Fruit fly (Drosophila melanogaster) whole organism, pupa: ENCODE data around the gene UbcE2H.

Experiments used
- CG10348 ChIP-seq: fragments of 200-800 bp; sonication (Bioruptor generic); IDR thresholded peaks from 2 replicates; pipeline ENCODE4 v1.3.6; 2022; ENCODE audit warnings: missing biosample characterization, missing genetic modification characterization
- CG12605 ChIP-seq: fragments of 200-800 bp; sonication (Bioruptor generic); IDR thresholded peaks from 2 replicates; pipeline ENCODE4 v1.3.6; 2022; ENCODE audit warnings: missing biosample characterization, missing genetic modification characterization
- CG13204 ChIP-seq: fragments of 200-800 bp; sonication (Bioruptor generic); optimal IDR thresholded peaks from 2 replicates; lab custom pipeline; 2018; ENCODE audit warnings: missing biosample characterization, mild to moderate bottlenecking, missing genetic modification characterization, moderate library complexity
- CG14655 ChIP-seq: fragments of 200-800 bp; sonication (Bioruptor generic); optimal IDR thresholded peaks from 3 replicates; lab custom pipeline; 2017; ENCODE audit warnings: mild to moderate bottlenecking, missing biosample characterization, missing genetic modification reagents, missing genetic modification characterization
- CG15710 ChIP-seq: fragments of 200-800 bp; sonication (Bioruptor generic); optimal IDR thresholded peaks from 2 replicates; lab custom pipeline; 2018; ENCODE audit warnings: missing biosample characterization, mild to moderate bottlenecking, missing genetic modification characterization, moderate library complexity
- CG17806 ChIP-seq: fragments of 200-800 bp; sonication (Bioruptor generic); optimal IDR thresholded peaks from 2 replicates; lab custom pipeline; 2018; ENCODE audit warnings: missing biosample characterization, mild to moderate bottlenecking, missing genetic modification characterization, moderate library complexity
- CG32121 ChIP-seq: fragments of 200-800 bp; sonication (Bioruptor generic); IDR thresholded peaks from 2 replicates; pipeline ENCODE4 v1.3.6; 2022; ENCODE audit warnings: missing biosample characterization, missing genetic modification characterization
- CG34367 ChIP-seq: fragments of 200-800 bp; sonication (Bioruptor generic); optimal IDR thresholded peaks from 2 replicates; lab custom pipeline; 2018; ENCODE audit warnings: missing biosample characterization, mild to moderate bottlenecking, missing genetic modification characterization
- CG4496 ChIP-seq: fragments of 200-800 bp; sonication (Bioruptor generic); IDR thresholded peaks from 3 replicates; pipeline ENCODE4 v1.3.6; 2022; ENCODE audit warnings: missing biosample characterization, missing genetic modification characterization
- CG8159 ChIP-seq: fragments of 200-800 bp; sonication (Bioruptor generic); optimal IDR thresholded peaks from 3 replicates; lab custom pipeline; 2018; ENCODE audit warnings: missing biosample characterization, mild to moderate bottlenecking, missing genetic modification characterization, moderate library complexity
- CG8301 ChIP-seq: fragments of 200-800 bp; sonication (Bioruptor generic); optimal IDR thresholded peaks from 2 replicates; lab custom pipeline; 2018; ENCODE audit warnings: missing biosample characterization, mild to moderate bottlenecking, missing genetic modification characterization
- CG9948 ChIP-seq: fragments of 200-800 bp; sonication (Bioruptor generic); optimal IDR thresholded peaks from 2 replicates; lab custom pipeline; 2018; ENCODE audit warnings: missing biosample characterization, mild to moderate bottlenecking, missing genetic modification characterization, moderate library complexity
- D1 ChIP-seq: fragments of 200-800 bp; sonication (Bioruptor generic); optimal IDR thresholded peaks from 2 replicates; lab custom pipeline; 2018; ENCODE audit warnings: missing biosample characterization, mild to moderate bottlenecking, missing genetic modification characterization, moderate library complexity
- Ets98B ChIP-seq: fragments of 200-800 bp; sonication (Bioruptor generic); IDR thresholded peaks from 2 replicates; pipeline ENCODE4 v1.3.6; 2022; ENCODE audit warnings: missing biosample characterization, missing genetic modification characterization
- Pif1A ChIP-seq: fragments of 200-800 bp; sonication (Bioruptor generic); optimal IDR thresholded peaks from 3 replicates; lab custom pipeline; 2016; ENCODE audit warnings: missing biosample characterization, missing genetic modification characterization
- Pif1B ChIP-seq: fragments of 200-800 bp; sonication (Bioruptor generic); optimal IDR thresholded peaks from 3 replicates; lab custom pipeline; 2016; ENCODE audit warnings: missing biosample characterization, missing genetic modification characterization
- Snoo ChIP-seq: fragments of 200-800 bp; sonication (Bioruptor generic); optimal IDR thresholded peaks from 3 replicates; lab custom pipeline; 2017; ENCODE audit warnings: missing biosample characterization, mild to moderate bottlenecking, missing genetic modification characterization, inconsistent platforms
- fd96Ca ChIP-seq: fragments of 200-800 bp; sonication (Bioruptor generic); IDR thresholded peaks from 3 replicates; pipeline ENCODE4 v1.3.6; 2022; ENCODE audit warnings: missing biosample characterization, missing genetic modification characterization
- gl ChIP-seq: fragments of 200-800 bp; sonication (Bioruptor generic); optimal IDR thresholded peaks from 2 replicates; lab custom pipeline; 2018; ENCODE audit warnings: missing biosample characterization, mild to moderate bottlenecking, missing genetic modification characterization
- rn ChIP-seq: fragments of 200-800 bp; sonication (Bioruptor generic); IDR thresholded peaks from 2 replicates; pipeline ENCODE4 v1.3.6; 2022; ENCODE audit warnings: missing biosample characterization, missing genetic modification characterization

UbcE2H gene

DNA sequence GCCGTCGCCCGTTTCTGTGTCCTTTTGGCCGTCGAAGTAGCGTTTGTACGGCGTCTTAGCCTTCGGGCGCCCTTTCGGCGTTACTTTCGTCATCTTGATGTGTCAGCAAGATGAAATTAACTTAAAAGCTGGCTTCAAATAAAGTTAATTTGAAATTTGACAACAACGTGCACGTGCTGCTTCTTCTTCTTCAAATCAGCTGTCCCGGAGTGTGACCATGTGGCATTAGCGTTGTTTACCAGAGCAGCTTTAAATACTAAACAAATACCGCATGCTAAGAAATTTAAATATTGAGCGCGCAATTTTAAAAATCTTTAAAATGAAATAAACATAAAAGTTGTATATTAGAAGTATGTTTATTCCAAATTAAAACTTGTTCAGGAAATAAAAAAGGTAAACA, 27.1 kb upstream of the UbcE2H start, which contains the start of gene CG2260:
Gene CG2260 (minus strand): TSS at position 209 of the 400 bp plus-strand sequence.
- TF ChIP-seq CG32121 (GFP tag; lab: Robert Waterston, UW): no peak
- TF ChIP-seq gl: no peak
- TF ChIP-seq Pif1A (GFP tag; lab: Kevin White, UChicago): no peak
- no peak for TF ChIP-seq CG15710 (tag; lab: Kevin White, UChicago)
- no peak for TF ChIP-seq CG34367
- TF ChIP-seq CG8301 (tag; lab: Kevin White, UChicago): no peak
- no peak for TF ChIP-seq CG4496 (GFP tag; lab: Robert Waterston, UW)

DNA sequence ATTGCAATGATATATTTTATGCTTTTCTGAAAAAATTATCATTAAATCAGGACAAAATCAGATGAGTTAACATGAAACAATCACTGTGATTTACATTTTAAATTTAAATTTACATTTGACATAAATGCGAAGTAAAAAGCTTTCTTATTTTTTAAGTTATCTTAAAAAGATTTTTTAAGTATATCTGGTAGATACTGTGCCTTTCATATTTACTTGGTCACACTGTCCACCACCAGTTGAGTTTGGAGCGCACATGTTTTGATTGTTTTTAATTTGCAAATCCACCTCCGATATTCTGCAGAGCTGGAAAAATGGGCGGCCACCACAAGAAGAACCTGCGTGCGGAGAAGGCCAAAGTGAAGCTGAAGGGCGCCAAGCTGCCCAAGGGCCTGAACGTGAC, 22.9 kb upstream of the UbcE2H start, which contains the start of gene CG1575:
Gene CG1575 (plus strand): TSS at position 200 of the 400 bp plus-strand sequence.
- TF ChIP-seq CG13204 (no peak), CG8301 (tag; lab: Kevin White, UChicago) (no peak), Ets98B (GFP tag; lab: Robert Waterston, UW) (no peak), Pif1B (no peak), rn (no peak), CG15710 (tag; lab: Kevin White, UChicago) (no peak), CG32121 (GFP tag; lab: Robert Waterston, UW) (no peak), CG14655 (no peak)
- TF ChIP-seq, all 21 proteins: peak for 0

dm6 chrX:8115717-8116311, 21.9 kb upstream of the UbcE2H start, which contains the start of gene Gclc:
Gene Gclc, minus strand, starts transcription at chrX:8116147.
- TF ChIP-seq Pif1A (GFP tag; lab: Kevin White, UChicago): peak; percentile 23
- TF ChIP-seq CG34367: no peak
- TF ChIP-seq CG10348 (GFP tag; lab: Robert Waterston, UW): no peak
- peak; percentile 0 for TF ChIP-seq Pif1B
- no peak for TF ChIP-seq fd96Ca

DNA sequence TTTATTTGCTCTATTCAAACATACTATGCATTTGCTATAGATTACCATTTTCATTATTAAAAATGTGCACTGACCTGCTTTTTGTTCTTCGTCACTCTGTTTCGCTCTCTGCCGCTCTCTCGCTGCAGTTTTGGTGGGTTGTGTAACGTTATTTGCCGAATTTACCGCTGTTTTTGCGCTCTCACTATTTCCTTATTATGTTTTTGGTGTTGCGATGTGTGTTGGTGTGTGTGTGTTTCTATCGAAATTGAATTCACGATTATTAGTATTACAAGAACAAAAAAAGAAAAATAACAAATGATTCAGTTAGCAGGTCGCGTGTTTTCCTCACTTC, 21.4 kb upstream of the UbcE2H start:
- TF ChIP-seq CG14655 (no peak), CG12605 (GFP tag; lab: Robert Waterston, UW) (no peak), rn (no peak), Pif1A (GFP tag; lab: Kevin White, UChicago) (no peak), CG9948 (tag; lab: Kevin White, UChicago) (no peak), CG8301 (tag; lab: Kevin White, UChicago) (no peak), gl (no peak), D1 (tag; lab: Kevin White, UChicago) (no peak), Pif1B (no peak)

dm6 chrX:8114476-8115342, 20.8 kb upstream of the UbcE2H start:
- TF ChIP-seq Snoo (tag; lab: Kevin White, UChicago): no peak
- TF ChIP-seq CG15710 (tag; lab: Kevin White, UChicago): peak; percentile 6
- peak; percentile 7; the same call in 1 of the 2 replicates for TF ChIP-seq CG32121 (GFP tag; lab: Robert Waterston, UW)
- no peak for TF ChIP-seq CG14655
- peak; percentile 16 for TF ChIP-seq CG9948 (tag; lab: Kevin White, UChicago)
- TF ChIP-seq CG13204: no peak
- no peak for TF ChIP-seq gl
- TF ChIP-seq Ets98B (GFP tag; lab: Robert Waterston, UW): peak; percentile 14
- peak; percentile 22 for TF ChIP-seq CG8159 (tag; lab: Kevin White, UChicago)
- no peak for TF ChIP-seq CG12605 (GFP tag; lab: Robert Waterston, UW)
- peak; percentile 19; the same call in 1 of the 3 replicates for TF ChIP-seq fd96Ca
- TF ChIP-seq CG17806: peak; percentile 20
- TF ChIP-seq CG4496 (GFP tag; lab: Robert Waterston, UW): peak; percentile 50; the same call in 2 of the 3 replicates
- TF ChIP-seq Pif1A (GFP tag; lab: Kevin White, UChicago): peak; percentile 7
- TF ChIP-seq, all 21 proteins: peak for 9

DNA sequence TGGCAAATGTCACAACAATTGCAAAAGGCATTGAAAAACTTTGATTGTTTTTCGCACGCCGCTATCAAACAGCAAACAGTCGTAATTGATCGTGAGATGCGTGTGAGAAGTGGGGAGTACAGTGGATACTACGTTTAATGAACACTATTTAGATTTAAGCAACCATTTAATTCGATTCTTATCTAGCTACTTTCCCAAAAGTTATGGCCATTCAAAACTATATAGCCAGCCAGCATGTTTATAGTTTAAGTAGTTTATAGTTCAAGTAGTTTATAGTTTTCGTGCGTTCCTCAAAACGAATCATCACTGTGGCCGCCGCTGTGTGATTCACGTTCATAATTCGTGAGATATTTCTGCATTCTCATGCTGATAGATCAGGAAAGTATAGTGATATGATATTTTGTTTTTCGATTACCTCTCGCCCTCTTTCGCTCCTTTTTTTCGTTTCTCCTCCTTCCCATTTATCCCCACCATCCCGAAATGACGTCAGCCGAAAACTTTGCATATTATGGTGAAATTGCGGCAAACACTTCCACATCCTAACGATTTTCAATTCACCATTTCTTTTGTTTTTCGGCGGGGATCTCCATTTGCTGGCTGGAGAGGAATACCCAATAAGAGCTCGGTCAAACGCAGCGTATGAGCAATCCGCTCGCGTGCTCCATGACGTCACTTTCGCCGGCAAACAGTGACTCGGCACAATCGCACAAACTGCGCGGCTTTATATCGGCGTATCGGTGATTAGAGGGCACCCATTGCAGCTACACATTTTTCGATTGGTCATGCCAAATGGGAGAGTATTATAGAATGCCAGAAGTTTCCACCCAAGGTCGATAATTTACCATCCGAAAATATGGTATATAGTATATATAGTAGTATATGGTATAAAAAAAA, 19.8 kb upstream of the UbcE2H start:
- TF ChIP-seq CG17806 (no peak), CG15710 (tag; lab: Kevin White, UChicago) (peak; percentile 8), CG9948 (tag; lab: Kevin White, UChicago) (peak; percentile 5), fd96Ca (0 out of 3 replicates have a peak, but pooled peaks have one; percentile 10)

dm6 chrX:8112715-8113114, 18.9 kb upstream of the UbcE2H start:
- TF ChIP-seq CG9948 (tag; lab: Kevin White, UChicago) (no peak), CG4496 (GFP tag; lab: Robert Waterston, UW) (no peak), CG10348 (GFP tag; lab: Robert Waterston, UW) (no peak), CG15710 (tag; lab: Kevin White, UChicago) (no peak), CG14655 (no peak), fd96Ca (0 out of 3 replicates have a peak, but pooled peaks have one; percentile 14)
